Worm (Caenorhabditis elegans) whole organism, L3 larva: ENCODE data around the gene K08D9.4.

Experiments
- egl-27 ChIP-seq: sonication (generic microtip); optimal IDR thresholded peaks from 4 replicates; lab custom pipeline; 2017; ENCODE audit warnings: missing biosample characterization, missing genetic modification reagents, missing genetic modification characterization
- fkh-10 ChIP-seq: sonication (generic microtip); optimal IDR thresholded peaks from 2 replicates; lab custom pipeline; 2017; ENCODE audit warnings: missing biosample characterization, missing genetic modification reagents, missing genetic modification characterization
- unc-39 ChIP-seq: sonication (generic microtip); optimal IDR thresholded peaks from 4 replicates; lab custom pipeline; 2017; ENCODE audit warnings: missing biosample characterization, missing genetic modification characterization
- ztf-11 ChIP-seq: fragments of 150-350 bp; optimal IDR thresholded peaks from 2 replicates; lab custom pipeline; 2014; ENCODE audit warnings: missing biosample characterization, missing genetic modification characterization

ce11 chrV:3149910-3150428 lies 50.3 kb downstream of the K08D9.4 start:
- TF ChIP-seq ztf-11 (tag; lab: Kevin White, UChicago), result no peak
- TF ChIP-seq unc-39, result no peak
- TF ChIP-seq fkh-10, result no peak
- TF ChIP-seq egl-27 (tag; lab: Kevin White, UChicago), result no peak
